Worm (Caenorhabditis elegans) whole organism, L4 larva: ENCODE data around the gene srz-18.

Source experiments
- F10B5.3 ChIP-seq: sonication (generic microtip); optimal IDR thresholded peaks from 2 replicates; lab custom pipeline; 2016; ENCODE audit warnings: mild to moderate bottlenecking, missing genetic modification characterization, missing compliant biosample characterization
- F37D6.2 ChIP-seq: sonication (generic microtip); optimal IDR thresholded peaks from 2 replicates; lab custom pipeline; 2016; ENCODE audit warnings: mild to moderate bottlenecking, missing genetic modification characterization, missing compliant biosample characterization
- T20F7.1 ChIP-seq: fragments of 200-800 bp; sonication (Bioruptor generic); optimal IDR thresholded peaks from 2 replicates; lab custom pipeline; 2018; ENCODE audit warnings: mild to moderate bottlenecking, missing genetic modification characterization, missing compliant biosample characterization
- T26A8.4 ChIP-seq: fragments of 200-800 bp; sonication (Bioruptor generic); IDR thresholded peaks from 2 replicates; pipeline ENCODE4 v1.3.6; 2022; ENCODE audit warnings: missing genetic modification characterization, missing compliant biosample characterization
- Y105C5A.15 ChIP-seq: fragments of 200-800 bp; sonication (Bioruptor generic); IDR thresholded peaks from 2 replicates; pipeline ENCODE4 v1.3.6; 2022; ENCODE audit warnings: missing genetic modification characterization, missing compliant biosample characterization
- Y5F2A.4 ChIP-seq: fragments of 200-800 bp; sonication (Bioruptor generic); optimal IDR thresholded peaks from 2 replicates; lab custom pipeline; 2018; ENCODE audit warnings: mild to moderate bottlenecking, missing genetic modification characterization, missing compliant biosample characterization
- Y75B8A.6 ChIP-seq: fragments of 200-800 bp; sonication (Bioruptor generic); IDR thresholded peaks from 2 replicates; pipeline ENCODE4 v1.3.6; 2022; ENCODE audit warnings: missing genetic modification reagents, missing genetic modification characterization, missing compliant biosample characterization
- ZK337.2 ChIP-seq: fragments of 200-800 bp; sonication (Bioruptor generic); IDR thresholded peaks from 2 replicates; pipeline ENCODE4 v1.3.6; 2022; ENCODE audit warnings: missing genetic modification reagents, missing genetic modification characterization, missing compliant biosample characterization
- aha-1 ChIP-seq: fragments of 150-350 bp; peaks from one replicate; lab custom pipeline; 2014; ENCODE audit warnings: missing biosample characterization, missing genetic modification characterization
- ceh-28 ChIP-seq: fragments of 150-350 bp; optimal IDR thresholded peaks from 2 replicates; lab custom pipeline; 2014; ENCODE audit warnings: missing biosample characterization, missing genetic modification reagents, missing genetic modification characterization
- ceh-32 ChIP-seq: sonication (generic microtip); optimal IDR thresholded peaks from 2 replicates; lab custom pipeline; 2016; ENCODE audit warnings: mild to moderate bottlenecking, missing genetic modification characterization, missing compliant biosample characterization; ENCODE audit not compliant: poor library complexity
- ceh-44 ChIP-seq: fragments of 200-800 bp; sonication (Bioruptor generic); IDR thresholded peaks from 2 replicates; pipeline ENCODE4 v1.3.6; 2022; ENCODE audit warnings: missing genetic modification reagents, missing genetic modification characterization, missing compliant biosample characterization
- ceh-82 ChIP-seq: sonication (generic microtip); optimal IDR thresholded peaks from 2 replicates; lab custom pipeline; 2017; ENCODE audit warnings: missing biosample characterization, missing genetic modification characterization
- daf-12 ChIP-seq: fragments of 150-350 bp; optimal IDR thresholded peaks from 2 replicates; lab custom pipeline; 2014; ENCODE audit warnings: missing biosample characterization, missing genetic modification reagents, missing genetic modification characterization
- daf-16 ChIP-seq, 3 experiments: sonication (generic microtip); optimal IDR thresholded peaks; 2 replicates each; lab custom pipeline; 2016 to 2017; ENCODE audit warnings: missing genetic modification characterization in 3 of 3, missing genetic modification reagents in 3 of 3, mild to moderate bottlenecking in 2 of 3, missing compliant biosample characterization in 2 of 3, missing biosample characterization in 1 of 3, moderate library complexity in 1 of 3
- dmd-6 ChIP-seq: fragments of 200-800 bp; sonication (Bioruptor generic); IDR thresholded peaks from 2 replicates; pipeline ENCODE4 v1.3.6; 2022; ENCODE audit warnings: missing genetic modification reagents, missing genetic modification characterization, missing compliant biosample characterization
- dpl-1 ChIP-seq: fragments of 150-350 bp; optimal IDR thresholded peaks from 2 replicates; lab custom pipeline; 2014; ENCODE audit warnings: missing biosample characterization, missing genetic modification reagents, missing genetic modification characterization
- duxl-1 ChIP-seq: sonication (generic microtip); optimal IDR thresholded peaks from 2 replicates; lab custom pipeline; 2016; ENCODE audit warnings: mild to moderate bottlenecking, missing genetic modification characterization, moderate library complexity, missing compliant biosample characterization; ENCODE audit not compliant: poor library complexity
- egl-27 ChIP-seq: sonication (generic microtip); optimal IDR thresholded peaks from 3 replicates; lab custom pipeline; 2017; ENCODE audit warnings: missing biosample characterization, missing genetic modification reagents, missing genetic modification characterization
- egl-43 ChIP-seq: fragments of 200-800 bp; sonication (Bioruptor generic); IDR thresholded peaks from 2 replicates; pipeline ENCODE4 v1.3.6; 2022; ENCODE audit warnings: missing genetic modification reagents, missing genetic modification characterization, missing compliant biosample characterization
- fos-1 ChIP-seq: fragments of 150-350 bp; optimal IDR thresholded peaks from 2 replicates; lab custom pipeline; 2014; ENCODE audit warnings: missing biosample characterization, missing genetic modification characterization
- hlh-11 ChIP-seq: fragments of 200-800 bp; sonication (Bioruptor generic); optimal IDR thresholded peaks from 2 replicates; lab custom pipeline; 2018; ENCODE audit warnings: mild to moderate bottlenecking, missing genetic modification characterization, missing compliant biosample characterization
- hmg-1.1 ChIP-seq: fragments of 200-800 bp; sonication (Bioruptor generic); IDR thresholded peaks from 2 replicates; pipeline ENCODE4 v1.3.6; 2022; ENCODE audit warnings: missing genetic modification reagents, missing genetic modification characterization, missing compliant biosample characterization
- lin-13 ChIP-seq: fragments of 150-350 bp; optimal IDR thresholded peaks from 2 replicates; lab custom pipeline; 2014; ENCODE audit warnings: missing biosample characterization, missing genetic modification reagents, missing genetic modification characterization
- lin-29 ChIP-seq: fragments of 200-800 bp; sonication (Bioruptor generic); IDR thresholded peaks from 2 replicates; pipeline ENCODE4 v1.3.6; 2022; ENCODE audit warnings: missing genetic modification reagents, missing genetic modification characterization, missing compliant biosample characterization
- lir-3 ChIP-seq: sonication (generic microtip); optimal IDR thresholded peaks from 2 replicates; lab custom pipeline; 2016; ENCODE audit warnings: mild to moderate bottlenecking, missing genetic modification characterization, missing compliant biosample characterization
- mdl-1 ChIP-seq, 2 experiments: fragments of 150-350 bp in 1 of 2; sonication (generic microtip) in 1 of 2; optimal IDR thresholded peaks; 2 replicates each; lab custom pipeline; 2014 to 2017; ENCODE audit warnings: missing biosample characterization in 2 of 2, missing genetic modification characterization in 2 of 2
- mep-1 ChIP-seq: fragments of 150-350 bp; sonication (generic microtip); optimal IDR thresholded peaks from 3 replicates; lab custom pipeline; 2014; ENCODE audit warnings: missing biosample characterization, missing genetic modification characterization
- nhr-10 ChIP-seq: fragments of 150-350 bp; optimal IDR thresholded peaks from 2 replicates; lab custom pipeline; 2014; ENCODE audit warnings: missing biosample characterization, missing genetic modification characterization
- nhr-11 ChIP-seq: fragments of 150-350 bp; optimal IDR thresholded peaks from 2 replicates; lab custom pipeline; 2014; ENCODE audit warnings: missing biosample characterization, missing genetic modification characterization
- nhr-111 ChIP-seq: fragments of 200-800 bp; sonication (Bioruptor generic); optimal IDR thresholded peaks from 2 replicates; lab custom pipeline; 2018; ENCODE audit warnings: mild to moderate bottlenecking, missing genetic modification characterization, missing compliant biosample characterization
- nhr-28 ChIP-seq: fragments of 150-350 bp; optimal IDR thresholded peaks from 2 replicates; lab custom pipeline; 2014; ENCODE audit warnings: missing biosample characterization, missing genetic modification characterization
- nhr-48 ChIP-seq: sonication (generic microtip); optimal IDR thresholded peaks from 2 replicates; lab custom pipeline; 2016; ENCODE audit warnings: mild to moderate bottlenecking, missing genetic modification characterization, missing compliant biosample characterization
- nhr-6 ChIP-seq: fragments of 150-350 bp; optimal IDR thresholded peaks from 2 replicates; lab custom pipeline; 2014; ENCODE audit warnings: missing biosample characterization, missing genetic modification characterization
- nhr-76 ChIP-seq: fragments of 150-350 bp; optimal IDR thresholded peaks from 2 replicates; lab custom pipeline; 2014; ENCODE audit warnings: missing biosample characterization, missing genetic modification characterization
- php-3 ChIP-seq: fragments of 200-800 bp; sonication (Bioruptor generic); IDR thresholded peaks from 2 replicates; pipeline ENCODE4 v1.3.6; 2022; ENCODE audit warnings: missing genetic modification reagents, missing genetic modification characterization, missing compliant biosample characterization
- saeg-2 ChIP-seq: fragments of 200-800 bp; sonication (Bioruptor generic); IDR thresholded peaks from 2 replicates; pipeline ENCODE4 v1.3.6; 2022; ENCODE audit warnings: missing genetic modification reagents, missing genetic modification characterization, missing compliant biosample characterization
- skn-1 ChIP-seq: fragments of 150-350 bp; optimal IDR thresholded peaks from 2 replicates; lab custom pipeline; 2014; ENCODE audit warnings: missing biosample characterization, missing genetic modification characterization
- snpc-1.2 ChIP-seq: fragments of 200-800 bp; sonication (Bioruptor generic); IDR thresholded peaks from 2 replicates; pipeline ENCODE4 v1.3.6; 2022; ENCODE audit warnings: missing genetic modification reagents, missing genetic modification characterization, missing compliant biosample characterization
- snpc-4 ChIP-seq: fragments of 150-350 bp; optimal IDR thresholded peaks from 2 replicates; lab custom pipeline; 2014; ENCODE audit warnings: missing biosample characterization, missing genetic modification characterization
- spr-3 ChIP-seq: fragments of 200-800 bp; sonication (Bioruptor generic); optimal IDR thresholded peaks from 2 replicates; lab custom pipeline; 2018; ENCODE audit warnings: mild to moderate bottlenecking, missing genetic modification characterization, missing compliant biosample characterization
- vab-7 ChIP-seq: fragments of 200-800 bp; sonication (Bioruptor generic); IDR thresholded peaks from 2 replicates; pipeline ENCODE4 v1.3.6; 2022; ENCODE audit warnings: missing genetic modification reagents, missing genetic modification characterization, missing compliant biosample characterization
- zfp-2 ChIP-seq: sonication (generic microtip); optimal IDR thresholded peaks from 2 replicates; lab custom pipeline; 2016; ENCODE audit warnings: mild to moderate bottlenecking, missing genetic modification characterization, missing compliant biosample characterization
- zip-11 ChIP-seq: fragments of 200-800 bp; sonication (Bioruptor generic); IDR thresholded peaks from 2 replicates; pipeline ENCODE4 v1.3.6; 2022; ENCODE audit warnings: missing genetic modification characterization, missing compliant biosample characterization
- zip-2 ChIP-seq: fragments of 150-350 bp; optimal IDR thresholded peaks from 2 replicates; lab custom pipeline; 2014; ENCODE audit warnings: missing biosample characterization, missing genetic modification characterization
- ztf-7 ChIP-seq: fragments of 150-350 bp; optimal IDR thresholded peaks from 2 replicates; lab custom pipeline; 2014; ENCODE audit warnings: missing biosample characterization, missing genetic modification characterization

srz-18 gene

ce11 chrV:20626043-20626761, at the start of gene srz-18, which contains the start of gene F46B3.9:
Gene srz-18, plus strand, starts transcription at chrV:20626711.
Gene F46B3.9, minus strand, starts transcription at chrV:20626143.
- no peak for TF ChIP-seq daf-16 (GFP tag; optimal IDR thresholded peaks at IDR 0.05; lab: Kevin White, UChicago)
- no peak for TF ChIP-seq daf-16 (tag; optimal IDR thresholded peaks at IDR 0.05; lab: Kevin White, UChicago)
- peak; percentile 30 for TF ChIP-seq aha-1 (tag; lab: Kevin White, UChicago)

- peak; percentile 90 for TF ChIP-seq aha-1 (tag; lab: Kevin White, UChicago)
- no peak for TF ChIP-seq nhr-11 (tag; lab: Kevin White, UChicago)
These were observed 47.0 kb upstream of the srz-18 start, which contains the start of gene F26F2.8 for ce11 chrV:20579534-20579933. Gene F26F2.8, plus strand, starts transcription at chrV:20579546.

ce11 chrV:20580511-20581040, 45.9 kb upstream of the srz-18 start, which contains the start of gene F26F2.7:
Gene F26F2.7, plus strand, starts transcription at chrV:20580990.
- no peak for TF ChIP-seq egl-43 (GFP tag; lab: Robert Waterston, UW)
- TF ChIP-seq lin-29 (GFP tag; lab: Robert Waterston, UW) = no peak
- TF ChIP-seq zip-11 (GFP tag; lab: Robert Waterston, UW) = no peak
- peak; percentile 68 for TF ChIP-seq F10B5.3 (tag; lab: Kevin White, UChicago)
- TF ChIP-seq nhr-48 = peak; percentile 56
- no peak for TF ChIP-seq fos-1 (tag; lab: Kevin White, UChicago)
- peak; percentile 67 for TF ChIP-seq saeg-2 (GFP tag; lab: Robert Waterston, UW)
- peak; percentile 95 for TF ChIP-seq hlh-11
- no peak for TF ChIP-seq ZK337.2 (GFP tag; lab: Robert Waterston, UW)
- TF ChIP-seq duxl-1 = peak; percentile 80
- TF ChIP-seq Y5F2A.4 = no peak
- TF ChIP-seq T26A8.4 (GFP tag; lab: Robert Waterston, UW) = peak; percentile 70; the same call in 1 of the 2 replicates
- TF ChIP-seq lin-13 (GFP tag; lab: Kevin White, UChicago) = peak; percentile 68
- TF ChIP-seq snpc-1.2 (GFP tag; lab: Robert Waterston, UW) = no peak
- TF ChIP-seq F37D6.2 (tag; lab: Kevin White, UChicago) = peak; percentile 63
- no peak for TF ChIP-seq snpc-4 (tag; lab: Kevin White, UChicago)
- TF ChIP-seq nhr-6 (tag; lab: Kevin White, UChicago) = peak; percentile 21
- TF ChIP-seq zfp-2 (tag; lab: Kevin White, UChicago) = no peak
- TF ChIP-seq egl-27 = no peak
- TF ChIP-seq hmg-1.1 (GFP tag; lab: Robert Waterston, UW) = peak; percentile 84
- no peak for TF ChIP-seq ztf-7
- TF ChIP-seq dpl-1 (GFP tag; lab: Kevin White, UChicago) = peak; percentile 79
- no peak for TF ChIP-seq ceh-44 (GFP tag; lab: Robert Waterston, UW)
- no peak for TF ChIP-seq nhr-10 (tag; lab: Kevin White, UChicago)
- TF ChIP-seq ceh-82 (tag; lab: Kevin White, UChicago) = no peak
- TF ChIP-seq Y75B8A.6 (GFP tag; lab: Robert Waterston, UW) = no peak
- no peak for TF ChIP-seq lir-3 (tag; lab: Kevin White, UChicago)
- TF ChIP-seq nhr-76 (tag; lab: Kevin White, UChicago) = no peak
- TF ChIP-seq daf-12 (tag; lab: Kevin White, UChicago) = no peak
- TF ChIP-seq skn-1 (tag; lab: Kevin White, UChicago) = no peak
- TF ChIP-seq ceh-32 = no peak
- peak; percentile 67 for TF ChIP-seq nhr-28 (tag; lab: Kevin White, UChicago)
- TF ChIP-seq dmd-6 (GFP tag; lab: Robert Waterston, UW) = peak; percentile 83
- no peak for TF ChIP-seq nhr-111
- peak; percentile 92; the same call in 1 of the 2 replicates for TF ChIP-seq php-3 (GFP tag; lab: Robert Waterston, UW)
- no peak for TF ChIP-seq mep-1 (tag; lab: Kevin White, UChicago)
- TF ChIP-seq T20F7.1 (GFP tag; lab: Kevin White, UChicago) = no peak
- TF ChIP-seq Y105C5A.15 (GFP tag; lab: Robert Waterston, UW) = no peak
- TF ChIP-seq nhr-11 (tag; lab: Kevin White, UChicago) = peak; percentile 30
- peak; percentile 74 for TF ChIP-seq spr-3 (GFP tag; lab: Kevin White, UChicago)
- TF ChIP-seq ceh-28 (tag; lab: Kevin White, UChicago) = no peak
- TF ChIP-seq zip-2 (tag; lab: Kevin White, UChicago) = no peak
- TF ChIP-seq vab-7 (GFP tag; lab: Robert Waterston, UW) = no peak
- peak; percentile 19 to 81 for TF ChIP-seq mdl-1 (tag; optimal IDR thresholded peaks at IDR 0.05; lab: Kevin White, UChicago)
